Fruit fly (Drosophila melanogaster): ENCODE measurements around the gene CG32795.
A peak's percentile ranks its signal among the peaks of the same experiment; 100 is the strongest.

The CG32795 gene

DNA sequence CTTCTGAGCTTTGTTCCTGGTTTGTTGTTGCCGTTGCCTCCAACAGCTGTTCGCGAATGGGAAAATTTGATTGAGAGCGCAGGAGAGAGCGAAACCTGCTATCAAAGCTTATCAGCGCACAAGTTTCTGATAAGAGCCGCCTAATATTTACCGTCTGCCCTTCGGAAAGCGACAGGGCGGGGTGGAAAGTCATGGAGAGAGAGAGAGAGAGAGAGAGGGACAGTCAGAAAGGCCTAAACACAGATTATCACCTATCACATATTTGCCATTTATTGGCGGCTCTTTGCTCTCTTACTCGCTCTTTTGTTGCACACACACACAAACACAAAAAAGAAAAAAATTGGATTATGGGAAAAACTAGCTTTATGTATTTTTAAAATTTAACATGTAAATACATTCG, 46.8 kb downstream of the CG32795 start:
- TF ChIP-seq Dif (GFP tag; optimal IDR thresholded peaks at IDR 0.05; ENCODE audit: partially characterized antibody) (peak; percentile 31), Mio (GFP tag; optimal IDR thresholded peaks at IDR 0.05) (no peak)

DNA sequence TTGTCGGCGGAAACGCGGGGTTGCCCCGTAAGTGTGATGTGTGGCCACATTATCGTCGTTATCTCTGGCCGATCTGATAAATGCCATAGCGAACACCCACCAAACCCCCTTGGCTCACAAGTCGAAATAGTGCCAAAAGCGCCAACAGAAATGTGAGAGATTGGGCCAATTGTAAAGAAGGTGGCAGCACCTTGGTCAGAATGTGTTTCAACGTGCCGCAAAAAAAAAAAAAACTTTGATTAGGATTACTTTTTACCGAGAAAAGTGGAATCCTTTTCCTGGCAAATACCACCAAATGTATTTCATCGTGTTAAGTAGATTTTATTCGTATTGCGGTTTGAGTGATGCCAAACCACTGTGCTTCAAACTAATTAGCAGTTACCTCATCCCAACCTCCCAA, 47.3 kb downstream of the CG32795 start:
- TF ChIP-seq jim (GFP tag; optimal IDR thresholded peaks at IDR 0.05) (no peak), br (GFP tag; optimal IDR thresholded peaks at IDR 0.05) (peak; percentile 54), foxo (GFP tag; optimal IDR thresholded peaks at IDR 0.05) (peak in 1 of 2 experiments; percentile 75), rgr (GFP tag; optimal IDR thresholded peaks at IDR 0.05) (peak; percentile 70), OdsH (GFP tag; optimal IDR thresholded peaks at IDR 0.05) (peak; percentile 54), psq (GFP tag; optimal IDR thresholded peaks at IDR 0.05) (peak; percentile 31), ey (GFP tag; optimal IDR thresholded peaks at IDR 0.05) (peak; percentile 56), Hr78 (GFP tag; optimal IDR thresholded peaks at IDR 0.05) (no peak), sv (GFP tag; optimal IDR thresholded peaks at IDR 0.05) (peak; percentile 62), fru (GFP tag; optimal IDR thresholded peaks at IDR 0.05) (peak; percentile 55), Myc (optimal IDR thresholded peaks at IDR 0.05) (no peak), h (GFP tag; optimal IDR thresholded peaks at IDR 0.05) (peak; percentile 72), dmrt93B (GFP tag; optimal IDR thresholded peaks at IDR 0.05) (no peak)

DNA sequence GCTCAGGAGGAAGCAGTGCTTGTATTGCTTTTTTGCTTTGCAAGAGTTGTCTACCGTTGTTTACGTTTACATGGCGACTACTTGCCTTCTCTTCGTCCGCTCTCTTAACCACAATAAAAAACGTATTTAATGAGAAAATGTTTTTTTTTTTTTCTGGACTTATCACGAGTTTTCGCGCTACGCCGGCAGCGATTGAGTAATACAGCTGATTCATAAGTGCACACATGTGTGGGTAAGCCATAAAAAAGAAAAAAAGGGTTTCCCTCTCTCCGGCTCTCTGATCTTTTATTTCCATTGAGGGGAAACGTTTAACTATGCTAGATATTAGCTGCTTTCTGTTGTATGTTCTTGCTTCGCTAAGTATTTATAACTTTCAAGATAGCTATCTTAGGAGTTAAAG, 48.3 kb downstream of the CG32795 start:
- TF ChIP-seq dsf (GFP tag; optimal IDR thresholded peaks at IDR 0.05; ENCODE audit: borderline replicate concordance) (no peak), Jra (GFP tag; optimal IDR thresholded peaks at IDR 0.05) (no peak), OdsH (GFP tag; optimal IDR thresholded peaks at IDR 0.05) (no peak), CG9705 (GFP tag; optimal IDR thresholded peaks at IDR 0.05) (no peak), ey (GFP tag; optimal IDR thresholded peaks at IDR 0.05) (no peak), dl (GFP tag; optimal IDR thresholded peaks at IDR 0.05; ENCODE audit: insufficient read depth in 1 of 2, partially characterized antibody in 2 of 2) (no peak), sage (GFP tag; optimal IDR thresholded peaks at IDR 0.05) (no peak), Myc (optimal IDR thresholded peaks at IDR 0.05) (no peak), psq (GFP tag; optimal IDR thresholded peaks at IDR 0.05) (no peak), N (GFP tag; optimal IDR thresholded peaks at IDR 0.05) (no peak), Hr83 (GFP tag; optimal IDR thresholded peaks at IDR 0.05; ENCODE audit: poor library complexity, severe bottlenecking) (no peak), usp (GFP tag; optimal IDR thresholded peaks at IDR 0.05) (no peak), brk (GFP tag; optimal IDR thresholded peaks at IDR 0.05) (no peak)

DNA sequence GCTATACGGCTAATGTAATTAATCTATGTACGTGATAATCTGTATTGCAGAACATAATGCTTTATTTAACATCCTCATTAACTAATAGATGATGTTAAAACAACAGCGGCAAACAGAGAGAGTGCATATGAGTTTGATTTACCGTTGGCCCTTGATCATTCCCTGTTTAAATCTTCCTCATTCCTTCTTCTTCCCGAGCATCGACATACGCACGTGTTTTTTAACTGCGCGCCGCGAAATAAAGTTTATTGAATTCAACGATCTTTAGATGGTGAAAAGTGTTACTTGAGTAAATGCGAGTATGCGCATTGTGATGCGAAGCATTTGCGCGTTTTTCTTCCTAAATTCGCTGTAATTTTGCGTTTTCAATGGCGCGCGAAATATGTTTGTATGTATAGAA, 50.3 kb downstream of the CG32795 start, which contains the start of gene kirre:
kirre (plus strand) TSS at position 301 of the 400 bp plus-strand sequence.
- TF ChIP-seq Hr83 (GFP tag; optimal IDR thresholded peaks at IDR 0.05; ENCODE audit: poor library complexity, severe bottlenecking) (no peak), dl (GFP tag; optimal IDR thresholded peaks at IDR 0.05; ENCODE audit: insufficient read depth in 1 of 2, partially characterized antibody in 2 of 2) (no peak), Sp1 (GFP tag; optimal IDR thresholded peaks at IDR 0.05) (no peak), usp (GFP tag; optimal IDR thresholded peaks at IDR 0.05) (no peak), rgr (GFP tag; optimal IDR thresholded peaks at IDR 0.05) (no peak)

DNA sequence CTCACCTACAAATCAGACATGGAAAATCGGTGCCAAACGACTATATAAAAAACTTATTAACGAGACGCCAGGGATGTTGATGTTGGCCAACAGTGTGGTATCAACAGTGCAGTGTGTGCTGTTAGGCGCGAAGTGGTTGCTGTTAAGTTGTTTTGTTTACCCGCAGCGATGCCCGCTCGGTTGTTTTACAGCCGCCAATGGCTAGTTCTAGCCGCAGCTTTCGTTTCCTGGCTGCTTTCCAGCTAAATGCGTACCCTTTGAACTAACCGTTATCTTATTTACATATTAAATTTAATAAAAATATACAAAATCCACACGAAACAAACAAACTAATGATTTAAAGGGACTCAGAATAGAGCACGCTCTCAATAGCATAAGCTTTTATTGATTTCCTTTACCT, 51.7 kb downstream of the CG32795 start, which contains the start of gene crm:
crm (minus strand) TSS at position 111 of the 400 bp plus-strand sequence.
- TF ChIP-seq GATAd (GFP tag; optimal IDR thresholded peaks at IDR 0.05) (no peak), rgr (GFP tag; optimal IDR thresholded peaks at IDR 0.05) (no peak), dl (GFP tag; optimal IDR thresholded peaks at IDR 0.05; ENCODE audit: insufficient read depth in 1 of 2, partially characterized antibody in 2 of 2) (no peak), N (GFP tag; optimal IDR thresholded peaks at IDR 0.05) (no peak), fru (GFP tag; optimal IDR thresholded peaks at IDR 0.05) (no peak), Rel (GFP tag; optimal IDR thresholded peaks at IDR 0.05) (no peak), Rel (tag; optimal IDR thresholded peaks at IDR 0.05) (peak; percentile 5), usp (GFP tag; optimal IDR thresholded peaks at IDR 0.05) (no peak), jim (GFP tag; optimal IDR thresholded peaks at IDR 0.05) (no peak), dsf (GFP tag; optimal IDR thresholded peaks at IDR 0.05; ENCODE audit: borderline replicate concordance) (no peak), lola (GFP tag; optimal IDR thresholded peaks at IDR 0.05) (no peak), Myc (optimal IDR thresholded peaks at IDR 0.05) (peak; percentile 94), HLH106 (tag; optimal IDR thresholded peaks at IDR 0.05) (no peak), CrebA (GFP tag; optimal IDR thresholded peaks at IDR 0.05; ENCODE audit: borderline replicate concordance) (no peak), Abd-B (GFP tag; optimal IDR thresholded peaks at IDR 0.05) (no peak), psq (GFP tag; optimal IDR thresholded peaks at IDR 0.05) (no peak), Hr78 (GFP tag; optimal IDR thresholded peaks at IDR 0.05) (no peak), sv (GFP tag; optimal IDR thresholded peaks at IDR 0.05) (no peak), Vsx2 (GFP tag; optimal IDR thresholded peaks at IDR 0.05; ENCODE audit: partially characterized antibody) (no peak), h (GFP tag; optimal IDR thresholded peaks at IDR 0.05) (no peak), brk (GFP tag; optimal IDR thresholded peaks at IDR 0.05) (no peak), CG9705 (GFP tag; optimal IDR thresholded peaks at IDR 0.05) (no peak), Sp1 (GFP tag; optimal IDR thresholded peaks at IDR 0.05) (no peak), tai (GFP tag; optimal IDR thresholded peaks at IDR 0.05) (no peak), woc (GFP tag; optimal IDR thresholded peaks at IDR 0.05) (peak; percentile 39), ey (GFP tag; optimal IDR thresholded peaks at IDR 0.05) (no peak), Mio (GFP tag; optimal IDR thresholded peaks at IDR 0.05) (no peak)
